Fruit fly (Drosophila melanogaster): ENCODE results near the gene squ.

Gene squ

DNA sequence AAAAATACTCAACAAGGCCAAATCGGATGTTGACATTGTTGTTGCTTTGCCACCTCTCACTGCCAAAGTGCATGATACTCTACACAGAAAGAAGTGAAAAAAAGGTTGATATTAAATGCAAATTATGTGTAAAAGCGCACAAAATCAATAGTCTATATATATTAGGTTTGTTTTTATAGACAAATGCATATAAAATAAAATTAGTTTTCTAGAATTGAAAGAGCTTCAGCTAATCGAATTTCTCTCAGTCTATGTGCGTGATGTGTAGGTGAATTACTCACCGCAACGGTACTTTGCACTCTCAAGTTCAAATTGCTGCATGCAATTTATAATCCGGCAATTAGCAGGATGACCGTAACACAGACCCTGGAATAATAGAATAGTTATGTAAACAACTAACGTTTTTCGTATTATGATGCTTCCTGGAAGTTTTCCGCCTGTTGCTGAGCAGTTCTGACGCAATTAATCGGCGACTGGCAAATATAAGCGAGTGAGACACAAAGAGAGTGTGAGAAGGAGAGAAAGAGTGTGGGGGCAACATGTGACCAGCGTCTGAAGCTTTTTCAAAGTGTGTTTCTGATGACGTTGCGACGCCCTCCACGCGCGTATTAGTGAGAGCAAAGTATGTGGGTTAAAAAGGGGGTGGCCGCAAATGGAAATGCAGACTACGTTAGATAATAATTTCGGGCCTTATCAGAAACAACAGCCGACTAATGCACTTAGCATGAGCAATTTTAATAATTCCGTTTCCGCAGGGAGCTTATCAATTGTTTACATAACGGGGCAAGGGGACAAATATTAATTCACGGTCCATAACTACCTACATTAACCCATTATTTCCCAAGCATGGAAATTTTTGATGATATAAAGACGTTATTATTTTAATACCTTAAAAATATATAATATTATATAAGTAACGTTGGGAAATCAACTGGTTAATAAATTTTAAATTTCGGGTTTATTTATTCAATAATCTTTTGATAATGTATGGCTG lies 41.1 kb downstream of the squ start (continued):
- TF ChIP-seq chif (GFP tag; optimal IDR thresholded peaks at IDR 0.05) (peak; percentile 59 to 87), seq (GFP tag; IDR thresholded peaks at IDR 0.05) (peak; percentile 92), Ada2b (GFP tag; IDR thresholded peaks at IDR 0.05) (peak; percentile 87), Usf (GFP tag; optimal IDR thresholded peaks at IDR 0.05) (peak; percentile 36), btn (GFP tag; optimal IDR thresholded peaks at IDR 0.05) (peak; percentile 78), CG7556 (GFP tag; optimal IDR thresholded peaks at IDR 0.05) (peak; percentile 91), tap (tag; optimal IDR thresholded peaks at IDR 0.05) (peak; percentile 93), vfl (GFP tag; optimal IDR thresholded peaks at IDR 0.05) (peak; percentile 22), chm (GFP tag; IDR thresholded peaks at IDR 0.05) (peak; percentile 94), H2.0 (GFP tag; IDR thresholded peaks at IDR 0.05) (peak; percentile 93), HmgZ (tag; optimal IDR thresholded peaks at IDR 0.05) (peak; percentile 75), tup (GFP tag; optimal IDR thresholded peaks at IDR 0.05) (peak; percentile 62), wdn (GFP tag; IDR thresholded peaks at IDR 0.05) (peak; percentile 85), Hr39 (optimal IDR thresholded peaks at IDR 0.05) (no peak), wor (GFP tag; IDR thresholded peaks at IDR 0.05) (peak; percentile 90), CG3726 (GFP tag; IDR thresholded peaks at IDR 0.05) (peak; percentile 94), ATbp (GFP tag; optimal IDR thresholded peaks at IDR 0.05) (peak; percentile 87), Rfx (GFP tag; IDR thresholded peaks at IDR 0.05) (peak; percentile 94), Jarid2 (GFP tag; optimal IDR thresholded peaks at IDR 0.05) (peak; percentile 79), Awh (GFP tag; IDR thresholded peaks at IDR 0.05) (peak; percentile 98), CG1603 (tag; optimal IDR thresholded peaks at IDR 0.05) (peak; percentile 69), CG17361 (GFP tag; IDR thresholded peaks at IDR 0.05) (peak; percentile 96), CG4707 (GFP tag; optimal IDR thresholded peaks at IDR 0.05) (peak; percentile 84), exex (tag; optimal IDR thresholded peaks at IDR 0.05) (peak; percentile 52), Ets65A (GFP tag) (peak; percentile 97), fd3F (GFP tag; optimal IDR thresholded peaks at IDR 0.05) (peak; percentile 88), CG18599 (GFP tag; optimal IDR thresholded peaks at IDR 0.05) (peak; percentile 92), Trl (optimal IDR thresholded peaks at IDR 0.05) (peak; percentile 28 to 33), Trl (GFP tag; optimal IDR thresholded peaks at IDR 0.05) (peak; percentile 76), ap (GFP tag; IDR thresholded peaks at IDR 0.05) (peak; percentile 93), CG5953 (GFP tag; IDR thresholded peaks at IDR 0.05) (peak; percentile 96), bowl (GFP tag; IDR thresholded peaks at IDR 0.05) (peak; percentile 91), ham (GFP tag; IDR thresholded peaks at IDR 0.05) (no peak; the same call in 1 of the 2 replicates), shn (GFP tag; optimal IDR thresholded peaks at IDR 0.05) (peak; percentile 67), CG9932 (GFP tag; IDR thresholded peaks at IDR 0.05) (peak; percentile 93), hbn (GFP tag; IDR thresholded peaks at IDR 0.05; ENCODE audit: partially characterized antibody) (no peak), lab (GFP tag; optimal IDR thresholded peaks at IDR 0.05) (peak; percentile 95), pum (GFP tag; optimal IDR thresholded peaks at IDR 0.05) (peak; percentile 87), CG9609 (GFP tag; optimal IDR thresholded peaks at IDR 0.05) (peak; percentile 34), cg (GFP tag; optimal IDR thresholded peaks at IDR 0.05) (peak; percentile 57), CG4730 (GFP tag; IDR thresholded peaks at IDR 0.05) (peak; percentile 94), Nf-YC (tag; optimal IDR thresholded peaks at IDR 0.05) (peak; percentile 64), chinmo (GFP tag; IDR thresholded peaks at IDR 0.05; ENCODE audit: partially characterized antibody) (peak; percentile 88), hb (GFP tag; IDR thresholded peaks at IDR 0.05; ENCODE audit: partially characterized antibody) (no peak), CG32767 (GFP tag; IDR thresholded peaks at IDR 0.05) (peak; percentile 92), CG3281 (GFP tag; optimal IDR thresholded peaks at IDR 0.05) (peak; percentile 88), Oaz (GFP tag; IDR thresholded peaks at IDR 0.05) (peak; percentile 91), Dek (tag; optimal IDR thresholded peaks at IDR 0.05) (peak; percentile 85), Hand (GFP tag; optimal IDR thresholded peaks at IDR 0.05) (peak; percentile 77)

Measured in whole organism, embryonic.